Worm (Caenorhabditis elegans): ENCODE data around the gene nhr-141.

ce11 chrV:7490340-7490739 is 45.9 kb downstream of the nhr-141 start, which contains the start of gene srbc-9:
- no peak for TF ChIP-seq snpc-4 (tag; optimal IDR thresholded peaks at IDR 0.05)
- TF ChIP-seq unc-39 (tag; optimal IDR thresholded peaks at IDR 0.05), result no peak
- TF ChIP-seq nhr-28 (tag; optimal IDR thresholded peaks at IDR 0.05), result no peak
- no peak for TF ChIP-seq lin-13 (tag; optimal IDR thresholded peaks at IDR 0.05)
- TF ChIP-seq nhr-237 (tag; optimal IDR thresholded peaks at IDR 0.05), result no peak
- TF ChIP-seq sem-2 (GFP tag; optimal IDR thresholded peaks at IDR 0.05), result no peak
- no peak for TF ChIP-seq lin-32 (GFP tag; optimal IDR thresholded peaks at IDR 0.05)
- no peak for TF ChIP-seq ztf-11 (tag; optimal IDR thresholded peaks at IDR 0.05)
- no peak for TF ChIP-seq mls-2 (tag; optimal IDR thresholded peaks at IDR 0.05)
- TF ChIP-seq ceh-83 (GFP tag; optimal IDR thresholded peaks at IDR 0.05), result no peak
- TF ChIP-seq nhr-76 (tag; optimal IDR thresholded peaks at IDR 0.05), result no peak
- no peak for TF ChIP-seq elt-3 (tag; optimal IDR thresholded peaks at IDR 0.05)
